Worm (Caenorhabditis elegans) whole organism, L1 larva: ENCODE data around the gene Y7A5A.24.

Source experiments
- C04F5.9 ChIP-seq: sonication (generic microtip); optimal IDR thresholded peaks from 2 replicates; lab custom pipeline; 2016; ENCODE audit warnings: missing genetic modification characterization, missing compliant biosample characterization
- F16B12.6 ChIP-seq: fragments of 150-350 bp; optimal IDR thresholded peaks from 2 replicates; lab custom pipeline; 2014; ENCODE audit warnings: missing biosample characterization, missing genetic modification characterization
- alr-1 ChIP-seq: fragments of 200-800 bp; sonication (Bioruptor generic); optimal IDR thresholded peaks from 2 replicates; lab custom pipeline; 2018; ENCODE audit warnings: borderline replicate concordance, mild to moderate bottlenecking, missing genetic modification characterization, missing compliant biosample characterization
- ama-1 ChIP-seq: fragments of 150-350 bp; optimal IDR thresholded peaks from 2 replicates; lab custom pipeline; 2014
- blmp-1 ChIP-seq: fragments of 150-350 bp; optimal IDR thresholded peaks from 2 replicates; lab custom pipeline; 2014; ENCODE audit warnings: missing biosample characterization, missing genetic modification characterization
- ceh-88 ChIP-seq: fragments of 200-800 bp; sonication (Bioruptor generic); IDR thresholded peaks from 2 replicates; pipeline ENCODE4 v1.3.6; 2022; ENCODE audit warnings: missing genetic modification characterization, missing compliant biosample characterization
- efl-1 ChIP-seq, 4 experiments: fragments of 150-350 bp; optimal IDR thresholded peaks in 3 of 4; peaks in 1 of 4; 1 replicate in 1 of 4; 2 replicates in 3 of 4; lab custom pipeline; 2014; ENCODE audit warnings: missing biosample characterization in 2 of 4, missing genetic modification characterization in 2 of 4, missing genetic modification reagents in 2 of 4
- egl-13 ChIP-seq: sonication (generic microtip); optimal IDR thresholded peaks from 2 replicates; lab custom pipeline; 2016; ENCODE audit warnings: missing genotype, missing genetic modification reagents, missing genetic modification characterization, missing compliant biosample characterization
- elt-2 ChIP-seq: sonication (generic microtip); optimal IDR thresholded peaks from 2 replicates; lab custom pipeline; 2016; ENCODE audit warnings: missing genetic modification characterization, mild to moderate bottlenecking, inconsistent platforms, missing compliant biosample characterization, missing genetic modification reagents
- elt-3 ChIP-seq, 6 experiments: fragments of 150-350 bp in 1 of 6; sonication (generic microtip); optimal IDR thresholded peaks; 2 replicates each; lab custom pipeline; 2017 to 2018; ENCODE audit warnings: missing biosample characterization in 6 of 6, missing genetic modification characterization in 6 of 6, inconsistent platforms in 1 of 6
- ets-5 ChIP-seq: fragments of 200-800 bp; sonication (Bioruptor generic); IDR thresholded peaks from 2 replicates; pipeline ENCODE4 v1.3.6; 2022; ENCODE audit warnings: missing genetic modification characterization, missing compliant biosample characterization
- fos-1 ChIP-seq: fragments of 150-350 bp; optimal IDR thresholded peaks from 2 replicates; lab custom pipeline; 2014; ENCODE audit warnings: missing biosample characterization, missing genetic modification characterization
- hlh-17 ChIP-seq: fragments of 200-800 bp; sonication (Bioruptor generic); optimal IDR thresholded peaks from 2 replicates; lab custom pipeline; 2018; ENCODE audit warnings: missing genetic modification characterization, mild to moderate bottlenecking, missing compliant biosample characterization, moderate library complexity, borderline replicate concordance
- hpl-2 ChIP-seq: fragments of 150-350 bp; optimal IDR thresholded peaks from 2 replicates; lab custom pipeline; 2014; ENCODE audit warnings: missing biosample characterization, missing genetic modification reagents, missing genetic modification characterization
- lin-14 ChIP-seq: fragments of 200-800 bp; sonication (Bioruptor generic); optimal IDR thresholded peaks from 2 replicates; lab custom pipeline; 2018; ENCODE audit warnings: mild to moderate bottlenecking, missing genetic modification characterization, moderate library complexity, missing compliant biosample characterization
- lin-15B ChIP-seq: fragments of 150-350 bp; sonication (generic microtip); optimal IDR thresholded peaks from 3 replicates; lab custom pipeline; 2014; ENCODE audit warnings: missing biosample characterization, missing genetic modification characterization
- lin-35 ChIP-seq, 2 experiments: fragments of 150-350 bp; optimal IDR thresholded peaks; 2 replicates each; lab custom pipeline; 2014; ENCODE audit warnings: missing biosample characterization in 2 of 2, missing genetic modification characterization in 2 of 2, missing genetic modification reagents in 2 of 2
- lin-39 ChIP-seq: fragments of 150-350 bp; optimal IDR thresholded peaks from 2 replicates; lab custom pipeline; 2014; ENCODE audit warnings: missing biosample characterization, missing genetic modification reagents, missing genetic modification characterization
- lsy-2 ChIP-seq, 2 experiments: fragments of 150-350 bp; optimal IDR thresholded peaks; 2 replicates each; lab custom pipeline; 2014; ENCODE audit warnings: missing biosample characterization in 2 of 2, missing genetic modification characterization in 2 of 2
- mab-9 ChIP-seq: fragments of 200-800 bp; sonication (Bioruptor generic); IDR thresholded peaks from 2 replicates; pipeline ENCODE4 v1.3.6; 2022; ENCODE audit warnings: missing genetic modification reagents, missing genetic modification characterization, missing compliant biosample characterization
- nhr-12 ChIP-seq: sonication (generic microtip); optimal IDR thresholded peaks from 2 replicates; lab custom pipeline; 2017; ENCODE audit warnings: missing biosample characterization, missing genetic modification characterization
- nhr-19 ChIP-seq: fragments of 200-800 bp; sonication (Bioruptor generic); conservative IDR thresholded peaks from 2 replicates; pipeline ENCODE4 v1.3.6; 2022; ENCODE audit warnings: missing genetic modification characterization, missing compliant biosample characterization
- nhr-237 ChIP-seq: fragments of 150-350 bp; optimal IDR thresholded peaks from 2 replicates; lab custom pipeline; 2014; ENCODE audit warnings: missing biosample characterization, missing genetic modification characterization
- nhr-28 ChIP-seq: fragments of 150-350 bp; optimal IDR thresholded peaks from 2 replicates; lab custom pipeline; 2014; ENCODE audit warnings: missing biosample characterization, missing genetic modification characterization
- nhr-76 ChIP-seq: sonication (generic microtip); optimal IDR thresholded peaks from 2 replicates; lab custom pipeline; 2017; ENCODE audit warnings: missing biosample characterization, missing genetic modification characterization
- nhr-77 ChIP-seq: fragments of 150-350 bp; optimal IDR thresholded peaks from 2 replicates; lab custom pipeline; 2014; ENCODE audit warnings: missing biosample characterization, missing genetic modification characterization
- nhr-85 ChIP-seq: sonication (generic microtip); peaks from one replicate; lab custom pipeline; 2016; ENCODE audit warnings: missing genetic modification characterization, inconsistent platforms, missing compliant biosample characterization
- rnt-1 ChIP-seq: sonication (generic microtip); optimal IDR thresholded peaks from 2 replicates; lab custom pipeline; 2016; ENCODE audit warnings: mild to moderate bottlenecking, missing genetic modification characterization, moderate library complexity, missing compliant biosample characterization
- snpc-4 ChIP-seq: fragments of 150-350 bp; optimal IDR thresholded peaks from 2 replicates; lab custom pipeline; 2014; ENCODE audit warnings: missing biosample characterization, missing genetic modification characterization
- sptf-1 ChIP-seq: fragments of 150-350 bp; optimal IDR thresholded peaks from 2 replicates; lab custom pipeline; 2014; ENCODE audit warnings: missing biosample characterization, missing genetic modification characterization
- swsn-7 ChIP-seq: sonication (generic microtip); optimal IDR thresholded peaks from 2 replicates; lab custom pipeline; 2016; ENCODE audit warnings: missing genetic modification characterization, missing compliant biosample characterization
- tbx-2 ChIP-seq: sonication (generic microtip); optimal IDR thresholded peaks from 2 replicates; lab custom pipeline; 2016; ENCODE audit warnings: missing genetic modification characterization, missing compliant biosample characterization
- tlp-1 ChIP-seq: fragments of 150-350 bp; optimal IDR thresholded peaks from 2 replicates; lab custom pipeline; 2014; ENCODE audit warnings: missing biosample characterization, missing genetic modification characterization
- unc-130 ChIP-seq: fragments of 150-350 bp; optimal IDR thresholded peaks from 2 replicates; lab custom pipeline; 2017; ENCODE audit warnings: missing biosample characterization, missing genetic modification characterization, inconsistent platforms
- unc-30 ChIP-seq: sonication (generic microtip); optimal IDR thresholded peaks from 2 replicates; lab custom pipeline; 2017; ENCODE audit warnings: missing biosample characterization, missing genetic modification characterization
- unc-62 ChIP-seq: fragments of 150-350 bp; optimal IDR thresholded peaks from 2 replicates; lab custom pipeline; 2014; ENCODE audit warnings: missing biosample characterization, missing genetic modification reagents, missing genetic modification characterization
- vab-15 ChIP-seq: sonication (generic microtip); optimal IDR thresholded peaks from 2 replicates; lab custom pipeline; 2017; ENCODE audit warnings: missing genotype, mild to moderate bottlenecking, missing genetic modification characterization, missing compliant biosample characterization
- xbp-1 ChIP-seq: sonication (generic microtip); optimal IDR thresholded peaks from 2 replicates; lab custom pipeline; 2016; ENCODE audit warnings: missing genetic modification characterization, missing compliant biosample characterization
- ztf-11 ChIP-seq, 2 experiments: sonication (generic microtip); optimal IDR thresholded peaks; 2 replicates each; lab custom pipeline; 2016 to 2017; ENCODE audit warnings: missing genetic modification characterization in 2 of 2, missing biosample characterization in 1 of 2, missing compliant biosample characterization in 1 of 2

Y7A5A.24 gene

DNA sequence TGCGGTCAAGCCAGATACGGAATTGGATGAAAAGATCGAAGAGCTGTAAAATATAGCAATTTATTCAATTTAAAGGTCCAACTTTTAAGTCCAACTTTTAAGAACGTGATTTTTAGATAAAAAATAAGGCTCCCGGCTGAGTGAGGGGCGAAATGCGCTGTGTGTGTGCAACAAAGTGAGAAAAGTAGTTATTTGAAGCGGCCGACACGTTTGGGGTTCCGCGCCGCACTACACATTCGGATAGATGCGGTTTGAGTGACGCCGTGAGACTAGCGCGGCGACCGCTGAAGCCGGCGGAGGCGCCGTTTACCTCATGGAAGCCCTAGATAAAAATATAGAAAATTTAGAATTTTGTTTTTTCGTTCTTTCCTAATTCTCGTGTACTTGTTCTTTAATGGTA lies 11.1 kb downstream of the Y7A5A.24 start:
- TF ChIP-seq tlp-1 (no peak), snpc-4 (tag; lab: Kevin White, UChicago) (peak; percentile 36), nhr-28 (tag; lab: Kevin White, UChicago) (no peak), lin-35 (GFP tag; optimal IDR thresholded peaks at IDR 0.05; lab: Kevin White, UChicago) (no peak)

DNA sequence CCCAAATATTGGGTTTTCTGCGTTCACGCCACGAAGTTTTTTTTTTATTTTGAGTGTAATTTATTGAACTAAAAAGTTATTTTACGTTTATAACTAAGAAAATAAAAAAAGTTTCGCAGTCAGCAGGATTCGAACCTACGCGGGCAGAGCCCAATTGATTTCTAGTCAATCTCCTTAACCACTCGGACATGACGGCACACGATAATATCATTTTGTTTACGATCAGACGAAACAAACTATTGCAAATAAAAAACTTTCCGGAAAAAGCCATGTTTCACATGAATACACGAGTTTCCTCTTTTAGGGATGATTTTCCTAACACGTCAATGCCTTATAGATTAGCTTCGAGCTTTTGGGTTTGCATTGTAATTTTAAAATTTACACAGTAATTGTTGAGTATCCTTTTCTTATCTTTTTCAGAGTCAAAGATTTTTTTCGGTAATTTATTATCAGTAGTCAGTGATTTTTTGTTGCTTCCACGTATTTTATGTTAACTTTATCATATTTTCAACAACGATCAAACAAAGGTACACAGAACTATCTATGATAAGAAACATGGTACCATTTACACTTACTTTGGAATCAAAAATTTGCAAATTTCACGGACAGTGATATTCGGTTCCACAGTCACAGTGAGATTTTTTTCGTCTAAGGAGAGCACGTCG lies 11.9 kb downstream of the Y7A5A.24 start:
- TF ChIP-seq elt-2 (tag; lab: Kevin White, UChicago) (peak; percentile 67), tlp-1 (no peak), elt-3 (tag; optimal IDR thresholded peaks at IDR 0.05; lab: Kevin White, UChicago) (no peak), blmp-1 (no peak)

DNA sequence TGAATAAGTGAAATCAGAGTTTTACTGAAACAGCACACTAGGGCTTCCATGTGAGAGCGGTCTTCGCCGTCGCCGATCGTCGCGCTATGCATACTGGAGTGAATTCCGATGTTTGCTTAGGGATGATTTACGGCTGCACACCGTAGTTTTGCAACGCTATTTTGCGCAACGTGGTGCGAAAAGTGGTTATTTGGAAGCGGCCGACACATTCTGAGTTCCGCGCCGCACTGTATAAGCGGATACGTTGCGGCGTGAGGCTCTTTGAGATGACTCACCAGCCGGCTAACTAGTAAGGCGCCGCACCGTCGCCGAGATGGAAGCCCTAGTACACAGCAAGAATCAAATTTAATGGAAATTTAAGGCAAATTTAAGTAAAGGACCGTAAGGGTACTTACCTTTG lies 13.4 kb downstream of the Y7A5A.24 start:
- TF ChIP-seq snpc-4 (tag; lab: Kevin White, UChicago) (peak; percentile 20), C04F5.9 (tag; lab: Kevin White, UChicago) (no peak)

DNA sequence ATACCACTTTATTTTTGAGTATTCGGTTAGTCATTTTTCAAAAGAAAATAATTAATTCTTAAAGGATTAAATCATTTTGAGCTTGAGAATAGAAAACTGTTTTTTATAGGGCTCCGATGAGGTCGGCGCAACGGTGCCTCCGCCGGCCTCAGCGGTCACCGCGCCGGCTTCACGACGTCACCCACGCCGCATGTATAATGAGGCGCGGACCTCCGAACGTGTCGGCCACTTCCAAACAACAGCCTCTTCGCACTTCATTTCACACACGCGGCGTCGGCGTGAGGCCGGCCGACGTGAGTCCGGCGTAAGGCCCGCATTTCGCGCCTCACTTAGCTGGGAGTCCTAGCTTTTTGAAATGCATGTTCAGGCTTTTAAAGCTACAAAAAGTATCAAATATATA lies 15.1 kb downstream of the Y7A5A.24 start:
- TF ChIP-seq alr-1 (tag; lab: Kevin White, UChicago) (no peak), snpc-4 (tag; lab: Kevin White, UChicago) (peak; percentile 36), nhr-12 (tag; lab: Kevin White, UChicago) (no peak), nhr-28 (tag; lab: Kevin White, UChicago) (no peak)
- TF ChIP-seq, all 84 proteins: peak for 1

DNA sequence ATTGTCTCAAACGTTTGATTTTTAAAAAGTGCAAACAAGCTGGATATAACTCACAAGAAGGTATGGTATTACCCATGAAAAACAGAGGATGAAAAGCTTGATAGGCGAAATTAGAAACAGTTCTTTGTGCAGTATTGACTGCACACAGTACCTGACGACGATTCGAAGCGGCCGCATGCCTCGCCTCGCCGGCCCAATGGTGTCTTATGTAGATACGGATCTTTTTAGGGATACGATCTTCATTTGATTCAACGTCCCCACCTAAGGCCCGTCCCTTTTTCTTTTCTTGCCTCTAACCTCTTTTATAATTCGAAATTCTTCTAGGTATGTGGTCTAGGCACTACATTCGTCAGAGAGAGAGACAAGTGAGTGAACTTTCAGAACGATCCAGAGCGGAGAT lies 15.8 kb downstream of the Y7A5A.24 start, which contains the start of gene bus-17:
Gene bus-17, minus strand, starts transcription at position 208 of the 400 bp plus-strand sequence.
- TF ChIP-seq nhr-85 (peak; percentile 56), elt-2 (tag; lab: Kevin White, UChicago) (no peak), ztf-11 (tag; optimal IDR thresholded peaks at IDR 0.05; lab: Kevin White, UChicago) (no peak), nhr-76 (tag; lab: Kevin White, UChicago) (no peak), C04F5.9 (tag; lab: Kevin White, UChicago) (no peak), ama-1 (lab: Kevin White, UChicago) (no peak), fos-1 (tag; lab: Kevin White, UChicago) (no peak), unc-130 (tag; lab: Kevin White, UChicago) (no peak), alr-1 (tag; lab: Kevin White, UChicago) (no peak), efl-1 (optimal IDR thresholded peaks at IDR 0.05; lab: Kevin White, UChicago) (no peak), efl-1 (GFP tag; optimal IDR thresholded peaks at IDR 0.05 in 1 of 2; lab: Kevin White, UChicago) (peak in 1 of 2 experiments; percentile 4), F16B12.6 (tag; lab: Kevin White, UChicago) (no peak), ets-5 (GFP tag; lab: Robert Waterston, UW) (no peak), nhr-237 (tag; lab: Kevin White, UChicago) (no peak), lin-15B (tag; lab: Kevin White, UChicago) (no peak), nhr-19 (GFP tag; lab: Robert Waterston, UW) (no peak), ceh-88 (GFP tag; lab: Robert Waterston, UW) (no peak)

DNA sequence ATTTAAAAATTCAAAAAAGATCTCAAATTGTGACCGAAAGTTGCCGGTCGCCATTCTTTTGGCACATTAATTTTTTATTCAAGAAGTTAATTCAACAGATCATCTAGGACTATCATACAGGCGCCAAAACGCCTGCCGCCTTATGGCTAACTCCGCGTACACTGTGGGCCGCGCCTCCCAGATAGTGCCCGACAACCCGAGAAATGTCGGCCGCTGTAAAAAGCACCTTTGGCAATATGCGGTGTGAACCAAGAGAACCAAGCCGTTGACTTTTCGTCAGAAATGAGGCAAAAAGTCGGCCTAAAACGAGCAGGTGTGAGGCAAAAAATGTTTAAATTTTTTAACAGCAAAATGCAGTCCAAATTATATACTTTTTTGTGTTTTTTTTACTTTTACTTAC lies 22.7 kb downstream of the Y7A5A.24 start:
- TF ChIP-seq snpc-4 (tag; lab: Kevin White, UChicago) (peak; percentile 25), tbx-2 (tag; lab: Kevin White, UChicago) (no peak)

DNA sequence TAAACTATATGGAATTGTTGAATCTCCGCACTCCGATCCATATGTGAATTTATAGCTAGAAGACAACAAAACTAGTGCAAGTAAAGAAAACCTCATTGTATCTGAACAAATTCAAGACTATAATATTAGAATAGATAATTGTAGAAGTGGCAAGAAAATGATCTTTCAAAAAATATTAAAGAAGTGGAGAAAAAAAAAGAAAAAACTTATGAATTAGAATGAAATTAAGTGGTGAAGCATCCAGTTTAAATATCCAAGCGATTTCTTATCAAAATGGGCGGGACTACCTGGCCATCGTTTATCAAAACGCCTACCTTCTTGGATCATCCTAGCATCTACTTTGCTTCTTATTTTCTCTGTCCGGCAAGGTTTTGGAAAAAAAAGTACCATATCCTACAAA lies 24.8 kb downstream of the Y7A5A.24 start, which contains the start of gene wrt-4:
Gene wrt-4, minus strand, starts transcription at position 101 of the 400 bp plus-strand sequence.
- TF ChIP-seq rnt-1 (tag; lab: Kevin White, UChicago) (no peak), vab-15 (tag; lab: Kevin White, UChicago) (no peak), fos-1 (tag; lab: Kevin White, UChicago) (no peak), snpc-4 (tag; lab: Kevin White, UChicago) (no peak), swsn-7 (tag; lab: Kevin White, UChicago) (no peak), lin-39 (tag; lab: Kevin White, UChicago) (no peak), nhr-28 (tag; lab: Kevin White, UChicago) (no peak), hlh-17 (GFP tag; lab: Kevin White, UChicago) (no peak), mab-9 (GFP tag; lab: Robert Waterston, UW) (no peak), sptf-1 (tag; lab: Kevin White, UChicago) (no peak), hpl-2 (GFP tag; lab: Kevin White, UChicago) (no peak), lin-14 (GFP tag; lab: Kevin White, UChicago) (no peak), unc-30 (tag; lab: Kevin White, UChicago) (no peak), efl-1 (optimal IDR thresholded peaks at IDR 0.05; lab: Kevin White, UChicago) (no peak), efl-1 (GFP tag; optimal IDR thresholded peaks at IDR 0.05 in 1 of 2; lab: Kevin White, UChicago) (no peak), unc-62 (GFP tag; lab: Kevin White, UChicago) (no peak), nhr-77 (tag; lab: Kevin White, UChicago) (no peak), lsy-2 (tag; optimal IDR thresholded peaks at IDR 0.05; lab: Kevin White, UChicago) (no peak), xbp-1 (tag; lab: Kevin White, UChicago) (no peak), egl-13 (tag; lab: Kevin White, UChicago) (no peak)
